Fruit fly (Drosophila melanogaster): ENCODE results near the gene rt.

rt gene

DNA sequence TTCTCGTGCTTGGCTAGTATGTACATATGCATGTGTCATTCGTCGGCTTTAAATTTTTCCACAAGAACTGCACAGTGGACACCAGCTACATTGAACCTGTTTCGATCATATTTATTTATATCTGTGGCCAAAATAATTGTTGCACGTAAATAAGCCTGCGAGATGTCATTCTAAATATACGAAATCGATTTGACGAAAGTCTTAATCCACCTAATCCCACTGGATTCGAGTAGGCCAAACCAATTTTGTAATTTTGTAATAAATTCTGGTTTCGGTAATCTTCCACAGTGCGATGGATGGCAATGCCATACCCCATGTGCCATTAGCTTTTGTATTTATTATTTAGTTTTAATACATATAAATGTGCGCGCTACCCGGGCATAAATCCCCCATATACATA lies 44.6 kb downstream of the rt start:
- TF ChIP-seq N (GFP tag; optimal IDR thresholded peaks at IDR 0.05) (no peak), Myc (optimal IDR thresholded peaks at IDR 0.05) (no peak), CrebA (GFP tag; optimal IDR thresholded peaks at IDR 0.05; ENCODE audit: borderline replicate concordance) (no peak), psq (GFP tag; optimal IDR thresholded peaks at IDR 0.05) (no peak), HLH106 (tag; optimal IDR thresholded peaks at IDR 0.05) (no peak), Hr78 (GFP tag; optimal IDR thresholded peaks at IDR 0.05) (no peak)

dm6 chr3L:11542437-11542836 lies 45.1 kb downstream of the rt start:
- peak; percentile 94 for TF ChIP-seq Dfd (GFP tag; optimal IDR thresholded peaks at IDR 0.05)
- TF ChIP-seq psq (GFP tag; optimal IDR thresholded peaks at IDR 0.05) = no peak

- no peak for TF ChIP-seq Jra (GFP tag; optimal IDR thresholded peaks at IDR 0.05)
- TF ChIP-seq Abd-B (GFP tag; optimal IDR thresholded peaks at IDR 0.05) = no peak
- no peak for TF ChIP-seq CG32264 (GFP tag; optimal IDR thresholded peaks at IDR 0.05)
- TF ChIP-seq rgr (GFP tag; optimal IDR thresholded peaks at IDR 0.05) = no peak
- no peak for TF ChIP-seq Rel (GFP tag; optimal IDR thresholded peaks at IDR 0.05)
- TF ChIP-seq Rel (tag; optimal IDR thresholded peaks at IDR 0.05) = no peak
- no peak for TF ChIP-seq brk (GFP tag; optimal IDR thresholded peaks at IDR 0.05)
- TF ChIP-seq ey (GFP tag; optimal IDR thresholded peaks at IDR 0.05) = no peak
- no peak for TF ChIP-seq br (GFP tag; optimal IDR thresholded peaks at IDR 0.05)
These were observed 47.3 kb downstream of the rt start for dm6 chr3L:11540330-11540702.

DNA sequence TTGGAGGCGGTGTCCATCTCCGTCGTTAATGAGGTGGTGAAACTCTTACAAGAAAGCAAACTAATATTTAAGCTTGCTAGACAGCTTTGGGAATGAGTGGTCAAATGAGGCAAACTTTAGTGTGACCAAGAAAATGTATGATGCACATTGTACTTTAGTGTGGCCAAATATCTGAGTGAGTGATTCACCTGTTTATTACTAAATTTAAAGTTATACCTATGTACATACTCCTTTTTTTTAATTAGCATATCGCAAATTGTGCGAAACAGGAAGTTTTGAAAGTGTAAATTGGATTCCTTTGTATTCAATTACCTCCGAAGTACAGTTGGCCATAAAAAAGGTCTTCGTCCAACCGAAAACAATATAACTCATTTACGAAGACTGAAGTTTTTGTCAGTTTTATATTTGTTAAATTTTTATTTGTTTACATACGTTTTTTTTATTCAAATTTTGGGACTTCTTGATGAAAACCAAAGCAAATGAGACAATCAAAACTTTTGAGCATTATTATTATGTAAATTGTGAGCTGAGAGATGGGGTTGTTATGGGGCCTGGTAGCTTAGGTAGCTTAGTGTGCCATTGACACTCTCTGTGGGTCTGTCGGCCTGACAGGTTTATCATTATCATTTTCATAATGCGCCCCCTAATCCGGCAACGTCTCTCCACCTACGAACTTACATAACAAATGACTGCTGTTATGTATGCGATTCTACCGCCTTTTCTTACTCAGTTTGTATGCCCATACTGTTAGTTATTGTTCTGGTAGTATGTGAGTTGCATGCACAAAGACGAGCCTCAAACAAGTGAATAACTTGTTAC lies 47.9 kb downstream of the rt start:
- TF ChIP-seq Mio (GFP tag; optimal IDR thresholded peaks at IDR 0.05) (no peak), HLH106 (tag; optimal IDR thresholded peaks at IDR 0.05) (no peak), Jra (GFP tag; optimal IDR thresholded peaks at IDR 0.05) (no peak), Dfd (GFP tag; optimal IDR thresholded peaks at IDR 0.05) (no peak), sage (GFP tag; optimal IDR thresholded peaks at IDR 0.05) (no peak), usp (GFP tag; optimal IDR thresholded peaks at IDR 0.05) (no peak), brk (GFP tag; optimal IDR thresholded peaks at IDR 0.05) (no peak), dmrt93B (GFP tag; optimal IDR thresholded peaks at IDR 0.05) (no peak), Hr78 (GFP tag; optimal IDR thresholded peaks at IDR 0.05) (no peak), OdsH (GFP tag; optimal IDR thresholded peaks at IDR 0.05) (no peak), N (GFP tag; optimal IDR thresholded peaks at IDR 0.05) (no peak), Hnf4 (GFP tag; optimal IDR thresholded peaks at IDR 0.05) (no peak), rgr (GFP tag; optimal IDR thresholded peaks at IDR 0.05) (no peak)

dm6 chr3L:11536767-11537419 lies 50.7 kb downstream of the rt start:
- TF ChIP-seq CG9705 (GFP tag; optimal IDR thresholded peaks at IDR 0.05) = no peak
- peak; percentile 4 for TF ChIP-seq Jra (GFP tag; optimal IDR thresholded peaks at IDR 0.05)
- no peak for TF ChIP-seq Dfd (GFP tag; optimal IDR thresholded peaks at IDR 0.05)

- TF ChIP-seq GATAd (GFP tag; optimal IDR thresholded peaks at IDR 0.05) = no peak
- TF ChIP-seq ey (GFP tag; optimal IDR thresholded peaks at IDR 0.05) = no peak
- no peak for TF ChIP-seq dl (GFP tag; optimal IDR thresholded peaks at IDR 0.05; ENCODE audit: insufficient read depth in 1 of 2, partially characterized antibody in 2 of 2)
- no peak for TF ChIP-seq pan (optimal IDR thresholded peaks at IDR 0.05)
- no peak for TF ChIP-seq CG9705 (GFP tag; optimal IDR thresholded peaks at IDR 0.05)
- no peak for TF ChIP-seq N (GFP tag; optimal IDR thresholded peaks at IDR 0.05)
- TF ChIP-seq foxo (GFP tag; optimal IDR thresholded peaks at IDR 0.05) = peak in 1 of 2 experiments; percentile 21
- TF ChIP-seq Myc (optimal IDR thresholded peaks at IDR 0.05) = no peak
- no peak for TF ChIP-seq OdsH (GFP tag; optimal IDR thresholded peaks at IDR 0.05)
- TF ChIP-seq lola (GFP tag; optimal IDR thresholded peaks at IDR 0.05) = no peak
- no peak for TF ChIP-seq jim (GFP tag; optimal IDR thresholded peaks at IDR 0.05)
- TF ChIP-seq Jra (GFP tag; optimal IDR thresholded peaks at IDR 0.05) = no peak
- peak; percentile 19 for TF ChIP-seq HLH106 (tag; optimal IDR thresholded peaks at IDR 0.05)
- TF ChIP-seq Mio (GFP tag; optimal IDR thresholded peaks at IDR 0.05) = no peak
- no peak for TF ChIP-seq Dif (GFP tag; optimal IDR thresholded peaks at IDR 0.05; ENCODE audit: partially characterized antibody)
- no peak for TF ChIP-seq brk (GFP tag; optimal IDR thresholded peaks at IDR 0.05)
- TF ChIP-seq Hnf4 (GFP tag; optimal IDR thresholded peaks at IDR 0.05) = no peak
- no peak for TF ChIP-seq dsf (GFP tag; optimal IDR thresholded peaks at IDR 0.05; ENCODE audit: borderline replicate concordance)
- peak; percentile 36 for TF ChIP-seq h (GFP tag; optimal IDR thresholded peaks at IDR 0.05)
These were observed 51.4 kb downstream of the rt start for dm6 chr3L:11536132-11536531.
